Worm (Caenorhabditis elegans) whole organism, L2 larva: ENCODE data around the gene Y104H12D.2.

Experiments
- C34F6.9 ChIP-seq: fragments of 150-350 bp; optimal IDR thresholded peaks from 2 replicates; lab custom pipeline; 2014; ENCODE audit warnings: missing biosample characterization, missing genetic modification characterization
- F13H6.1 ChIP-seq: sonication (generic microtip); optimal IDR thresholded peaks from 2 replicates; lab custom pipeline; 2016; ENCODE audit warnings: missing genetic modification characterization, missing compliant biosample characterization
- R02D3.7 ChIP-seq: fragments of 150-350 bp; optimal IDR thresholded peaks from 2 replicates; lab custom pipeline; 2014; ENCODE audit warnings: missing biosample characterization, missing genetic modification characterization
- ZK546.5 ChIP-seq: sonication (generic microtip); optimal IDR thresholded peaks from 2 replicates; lab custom pipeline; 2017; ENCODE audit warnings: missing biosample characterization, missing genetic modification characterization
- alr-1 ChIP-seq: fragments of 150-350 bp; optimal IDR thresholded peaks from 2 replicates; lab custom pipeline; 2014; ENCODE audit warnings: missing biosample characterization, missing genetic modification characterization
- blmp-1 ChIP-seq: sonication (generic microtip); optimal IDR thresholded peaks from 2 replicates; lab custom pipeline; 2017; ENCODE audit warnings: missing genetic modification characterization, mild to moderate bottlenecking, missing compliant biosample characterization, antibody characterized with exemption, moderate library complexity; ENCODE audit not compliant: insufficient read depth
- ceh-82 ChIP-seq: fragments of 150-350 bp; optimal IDR thresholded peaks from 2 replicates; lab custom pipeline; 2014; ENCODE audit warnings: missing biosample characterization, missing genetic modification characterization
- egl-27 ChIP-seq: sonication (generic microtip); optimal IDR thresholded peaks from 3 replicates; lab custom pipeline; 2017; ENCODE audit warnings: missing biosample characterization, missing genetic modification reagents, missing genetic modification characterization
- elt-1 ChIP-seq: fragments of 150-350 bp; optimal IDR thresholded peaks from 2 replicates; lab custom pipeline; 2014; ENCODE audit warnings: missing biosample characterization, missing genetic modification characterization
- elt-3 ChIP-seq: sonication (generic microtip); optimal IDR thresholded peaks from 2 replicates; lab custom pipeline; 2017; ENCODE audit warnings: missing biosample characterization, missing genetic modification characterization
- fos-1 ChIP-seq: fragments of 150-350 bp; optimal IDR thresholded peaks from 2 replicates; lab custom pipeline; 2014; ENCODE audit warnings: missing biosample characterization, missing genetic modification characterization
- gmeb-1 ChIP-seq: fragments of 150-350 bp; optimal IDR thresholded peaks from 2 replicates; lab custom pipeline; 2014; ENCODE audit warnings: missing biosample characterization, missing genetic modification characterization
- lin-11 ChIP-seq: fragments of 150-350 bp; sonication (generic microtip); optimal IDR thresholded peaks from 2 replicates; lab custom pipeline; 2014; ENCODE audit warnings: missing biosample characterization, missing genetic modification characterization, inconsistent platforms, mixed read lengths
- lin-13 ChIP-seq: fragments of 150-350 bp; optimal IDR thresholded peaks from 2 replicates; lab custom pipeline; 2014; ENCODE audit warnings: missing biosample characterization, missing genetic modification reagents, missing genetic modification characterization
- lin-39 ChIP-seq: fragments of 150-350 bp; optimal IDR thresholded peaks from 2 replicates; lab custom pipeline; 2014; ENCODE audit warnings: missing biosample characterization, missing genetic modification reagents, missing genetic modification characterization
- mab-5 ChIP-seq: fragments of 150-350 bp; optimal IDR thresholded peaks from 2 replicates; lab custom pipeline; 2014; ENCODE audit warnings: missing biosample characterization, missing genetic modification characterization
- mbf-1 ChIP-seq: sonication (generic microtip); optimal IDR thresholded peaks from 2 replicates; lab custom pipeline; 2017; ENCODE audit warnings: missing biosample characterization, missing genetic modification characterization
- mdl-1 ChIP-seq, 2 experiments: fragments of 150-350 bp in 1 of 2; sonication (generic microtip) in 1 of 2; optimal IDR thresholded peaks; 2 replicates each; lab custom pipeline; 2017; ENCODE audit warnings: missing biosample characterization in 2 of 2, missing genetic modification characterization in 2 of 2
- nhr-10 ChIP-seq: sonication (generic microtip); optimal IDR thresholded peaks from 2 replicates; lab custom pipeline; 2017; ENCODE audit warnings: missing biosample characterization, missing genetic modification characterization
- nhr-12 ChIP-seq: fragments of 150-350 bp; optimal IDR thresholded peaks from 2 replicates; lab custom pipeline; 2014; ENCODE audit warnings: missing biosample characterization, missing genetic modification characterization
- nhr-21 ChIP-seq: fragments of 150-350 bp; optimal IDR thresholded peaks from 2 replicates; lab custom pipeline; 2014; ENCODE audit warnings: missing biosample characterization, missing genetic modification characterization
- nhr-237 ChIP-seq: fragments of 150-350 bp; optimal IDR thresholded peaks from 2 replicates; lab custom pipeline; 2014; ENCODE audit warnings: missing biosample characterization, missing genetic modification characterization
- nhr-25 ChIP-seq: fragments of 150-350 bp; sonication (generic microtip); optimal IDR thresholded peaks from 3 replicates; lab custom pipeline; 2014; ENCODE audit warnings: missing biosample characterization, missing genetic modification characterization
- peb-1 ChIP-seq: fragments of 150-350 bp; optimal IDR thresholded peaks from 2 replicates; lab custom pipeline; 2014; ENCODE audit warnings: missing biosample characterization, missing genetic modification characterization
- sem-4 ChIP-seq: fragments of 150-350 bp; optimal IDR thresholded peaks from 2 replicates; lab custom pipeline; 2014; ENCODE audit warnings: missing biosample characterization, missing genetic modification reagents, missing genetic modification characterization
- skn-1 ChIP-seq: sonication (generic microtip); optimal IDR thresholded peaks from 2 replicates; lab custom pipeline; 2017; ENCODE audit warnings: missing biosample characterization, missing genetic modification characterization
- sma-3 ChIP-seq: sonication (generic microtip); optimal IDR thresholded peaks from 2 replicates; lab custom pipeline; 2016; ENCODE audit warnings: missing genetic modification reagents, missing genetic modification characterization, missing compliant biosample characterization
- sma-9 ChIP-seq, 2 experiments: fragments of 150-350 bp in 1 of 2; sonication (generic microtip) in 1 of 2; optimal IDR thresholded peaks; 2 replicates each; lab custom pipeline; 2014 to 2016; ENCODE audit warnings: missing genetic modification characterization in 2 of 2, mild to moderate bottlenecking in 1 of 2, missing biosample characterization in 1 of 2, missing compliant biosample characterization in 1 of 2, missing genetic modification reagents in 1 of 2, moderate library complexity in 1 of 2
- snpc-4 ChIP-seq: fragments of 150-350 bp; optimal IDR thresholded peaks from 2 replicates; lab custom pipeline; 2014; ENCODE audit warnings: missing biosample characterization, missing genetic modification characterization
- unc-62 ChIP-seq: fragments of 150-350 bp; optimal IDR thresholded peaks from 2 replicates; lab custom pipeline; 2014; ENCODE audit warnings: missing biosample characterization, missing genetic modification reagents, missing genetic modification characterization
- ztf-1 ChIP-seq: fragments of 200-800 bp; sonication (Bioruptor generic); conservative IDR thresholded peaks from 2 replicates; pipeline ENCODE4 v1.3.6; 2022; ENCODE audit warnings: missing genetic modification characterization, missing compliant biosample characterization
- ztf-11 ChIP-seq: sonication (generic microtip); optimal IDR thresholded peaks from 2 replicates; lab custom pipeline; 2017; ENCODE audit warnings: missing biosample characterization, missing genetic modification characterization
- ztf-4 ChIP-seq: fragments of 150-350 bp; optimal IDR thresholded peaks from 2 replicates; lab custom pipeline; 2014; ENCODE audit warnings: missing biosample characterization, missing genetic modification characterization

Gene Y104H12D.2

DNA sequence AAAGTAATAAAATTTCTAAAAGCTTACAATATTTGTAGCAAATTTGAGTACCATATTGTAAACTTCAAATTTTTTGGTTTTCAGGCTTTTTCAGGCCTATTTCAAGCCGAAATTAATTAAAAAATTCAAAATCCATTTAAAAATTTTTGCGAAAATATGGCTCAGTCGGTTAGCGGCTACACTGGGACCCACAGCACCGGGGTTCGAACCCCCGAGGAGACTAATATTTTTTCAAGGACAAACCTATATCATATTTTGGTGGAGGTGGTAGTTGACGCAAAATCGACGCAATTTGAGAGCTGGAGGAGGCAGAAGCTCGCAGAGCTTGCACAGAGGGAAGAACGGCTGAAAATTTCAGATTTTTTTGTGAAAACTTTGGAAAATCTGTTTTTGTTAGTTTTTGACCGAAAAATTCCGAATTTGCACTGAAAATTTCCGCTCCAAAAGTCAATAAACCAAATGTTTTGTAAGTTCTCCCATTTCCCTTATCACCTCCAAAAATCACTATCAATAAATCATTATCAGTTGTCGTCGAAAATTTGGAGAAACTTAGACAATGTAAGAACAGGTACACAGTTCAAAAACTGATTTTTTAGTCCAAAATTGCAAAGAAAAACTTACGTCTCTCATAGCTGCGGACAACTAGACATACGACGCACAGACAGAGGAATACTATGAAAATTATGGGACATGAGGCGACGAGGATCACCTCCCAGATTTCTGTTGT is 29.2 kb upstream of the Y104H12D.2 start:
- no peak for TF ChIP-seq sem-4
- peak; percentile 62 for TF ChIP-seq fos-1 (tag; lab: Kevin White, UChicago)
- no peak for TF ChIP-seq peb-1
- no peak for TF ChIP-seq sma-3 (GFP tag; lab: Kevin White, UChicago)
- peak; percentile 56 for TF ChIP-seq sma-9 (GFP tag; optimal IDR thresholded peaks at IDR 0.05; lab: Kevin White, UChicago)
- no peak for TF ChIP-seq sma-9 (tag; optimal IDR thresholded peaks at IDR 0.05; lab: Kevin White, UChicago)
- TF ChIP-seq ztf-11 (tag; lab: Kevin White, UChicago): no peak
- TF ChIP-seq mab-5 (tag; lab: Kevin White, UChicago): no peak
- TF ChIP-seq, all 48 proteins: peak for 2

- TF ChIP-seq nhr-25 (peak; percentile 38), unc-62 (GFP tag; lab: Kevin White, UChicago) (no peak)
These were observed 22.6 kb upstream of the Y104H12D.2 start for ce11 chrIV:1155206-1155605.

ce11 chrIV:1157928-1158327 is 19.9 kb upstream of the Y104H12D.2 start, which contains the start of gene C50A2.3:
TSS of gene C50A2.3 (minus strand) at chrIV:1158028.
- TF ChIP-seq sma-9 (GFP tag; optimal IDR thresholded peaks at IDR 0.05; lab: Kevin White, UChicago): no peak
- TF ChIP-seq sma-9 (tag; optimal IDR thresholded peaks at IDR 0.05; lab: Kevin White, UChicago): no peak
- no peak for TF ChIP-seq mab-5 (tag; lab: Kevin White, UChicago)
- TF ChIP-seq lin-13: no peak
- TF ChIP-seq elt-1: no peak
- TF ChIP-seq gmeb-1: no peak
- TF ChIP-seq mdl-1 (tag; optimal IDR thresholded peaks at IDR 0.05; lab: Kevin White, UChicago): no peak
- no peak for TF ChIP-seq blmp-1
- TF ChIP-seq lin-11 (tag; lab: Kevin White, UChicago): no peak
- no peak for TF ChIP-seq nhr-21 (tag; lab: Kevin White, UChicago)
- no peak for TF ChIP-seq R02D3.7
- no peak for TF ChIP-seq C34F6.9 (tag; lab: Kevin White, UChicago)
- no peak for TF ChIP-seq F13H6.1 (tag; lab: Kevin White, UChicago)

DNA sequence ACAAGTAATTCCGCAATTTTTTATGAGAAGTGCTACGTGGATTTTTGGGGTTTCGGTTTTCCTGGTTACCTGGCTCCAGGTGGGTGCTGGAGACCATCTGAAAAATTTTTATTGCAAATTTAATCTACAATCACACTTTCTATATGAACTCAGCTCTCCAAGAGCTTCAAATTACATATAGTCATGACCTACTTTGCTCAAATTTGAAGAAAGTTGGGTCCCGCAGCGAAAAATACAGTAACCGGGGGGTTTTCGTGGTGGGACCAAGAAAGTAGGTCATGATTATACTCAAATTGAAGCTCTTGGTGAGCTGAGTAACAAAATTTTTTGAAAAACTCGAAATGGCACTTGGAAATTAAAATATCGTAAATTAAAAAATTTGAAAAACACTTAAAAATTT is 17.4 kb upstream of the Y104H12D.2 start, which contains the start of gene ets-8:
Gene ets-8 (minus strand): TSS at position 101 of the 400 bp plus-strand sequence.
- TF ChIP-seq alr-1 (tag; lab: Kevin White, UChicago) (no peak), mdl-1 (tag; optimal IDR thresholded peaks at IDR 0.05; lab: Kevin White, UChicago) (no peak), skn-1 (tag; lab: Kevin White, UChicago) (no peak), elt-1 (no peak), peb-1 (no peak), ztf-4 (no peak), ztf-1 (no peak), ceh-82 (no peak), lin-13 (no peak), sma-9 (GFP tag; optimal IDR thresholded peaks at IDR 0.05; lab: Kevin White, UChicago) (no peak), sma-9 (tag; optimal IDR thresholded peaks at IDR 0.05; lab: Kevin White, UChicago) (no peak), mbf-1 (tag; lab: Kevin White, UChicago) (no peak), snpc-4 (tag; lab: Kevin White, UChicago) (no peak)
- TF ChIP-seq, all 48 proteins: peak for 0

DNA sequence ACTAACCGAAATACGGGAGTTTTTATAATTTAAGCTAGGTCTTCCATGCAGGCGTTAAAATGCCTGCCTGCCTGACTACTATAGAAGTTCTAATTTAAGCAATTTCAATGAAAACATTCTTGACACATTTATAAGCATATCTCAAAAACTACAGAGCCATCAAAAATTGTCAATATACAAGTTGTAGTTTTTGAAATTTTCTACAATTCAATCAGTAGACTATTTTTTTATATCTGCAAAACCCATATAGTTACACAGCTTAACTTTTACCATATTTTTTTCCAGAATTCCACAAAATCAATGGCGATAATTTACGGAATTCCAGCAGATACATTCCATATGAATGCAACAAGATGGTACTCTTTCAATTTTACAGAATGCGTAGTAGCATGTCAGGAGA is 14.7 kb upstream of the Y104H12D.2 start, which contains the start of gene C50A2.7:
Gene C50A2.7 (plus strand): TSS at position 301 of the 400 bp plus-strand sequence.
- no peak for TF ChIP-seq nhr-12 (tag; lab: Kevin White, UChicago)
- TF ChIP-seq lin-11 (tag; lab: Kevin White, UChicago): no peak
- TF ChIP-seq elt-3 (tag; lab: Kevin White, UChicago): no peak
- no peak for TF ChIP-seq egl-27 (tag; lab: Kevin White, UChicago)
- no peak for TF ChIP-seq ztf-4

- TF ChIP-seq nhr-25: no peak
- TF ChIP-seq lin-39 (tag; lab: Kevin White, UChicago): no peak
- TF ChIP-seq ZK546.5 (tag; lab: Kevin White, UChicago): no peak
- no peak for TF ChIP-seq nhr-237 (tag; lab: Kevin White, UChicago)
- TF ChIP-seq nhr-10 (tag; lab: Kevin White, UChicago): no peak
- no peak for TF ChIP-seq nhr-21 (tag; lab: Kevin White, UChicago)
- TF ChIP-seq unc-62 (GFP tag; lab: Kevin White, UChicago): no peak
- no peak for TF ChIP-seq skn-1 (tag; lab: Kevin White, UChicago)
These were observed 10.5 kb upstream of the Y104H12D.2 start for ce11 chrIV:1167352-1167751.
